Worm (Caenorhabditis elegans): ENCODE data around the gene C04C3.6.

- TF ChIP-seq zag-1 (tag; optimal IDR thresholded peaks at IDR 0.05): no peak
- no peak for TF ChIP-seq ceh-82 (tag; optimal IDR thresholded peaks at IDR 0.05)
- TF ChIP-seq hlh-30 (tag; optimal IDR thresholded peaks at IDR 0.05; ENCODE audit: insufficient read depth): no peak
- no peak for TF ChIP-seq nhr-11 (tag; optimal IDR thresholded peaks at IDR 0.05)
- TF ChIP-seq mdl-1 (tag; optimal IDR thresholded peaks at IDR 0.05): no peak
- TF ChIP-seq jun-1 (tag; optimal IDR thresholded peaks at IDR 0.05): no peak
- TF ChIP-seq pqm-1 (tag; optimal IDR thresholded peaks at IDR 0.05): no peak
- TF ChIP-seq nhr-28 (tag; optimal IDR thresholded peaks at IDR 0.05): no peak
- TF ChIP-seq tag-97 (GFP tag; IDR thresholded peaks at IDR 0.05): no peak
Observed at ce11 chrIV:3418741-3419140, 3.7 kb downstream of the C04C3.6 start.

All from whole organism, L4 larva.